Worm (Caenorhabditis elegans) whole organism, mixed stage, embryonic: ENCODE results near the gene F36H5.4.

ENCODE experiments used
- M03D4.4 ChIP-seq: sonication (generic microtip); optimal IDR thresholded peaks from 2 replicates; lab custom pipeline; 2017; ENCODE audit warnings: mild to moderate bottlenecking, missing genetic modification characterization, missing compliant biosample characterization
- blmp-1 ChIP-seq: fragments of 150-350 bp; optimal IDR thresholded peaks from 2 replicates; lab custom pipeline; 2014; ENCODE audit warnings: missing biosample characterization, missing genetic modification characterization
- ceh-39 ChIP-seq: fragments of 150-350 bp; optimal IDR thresholded peaks from 2 replicates; lab custom pipeline; 2014; ENCODE audit warnings: missing biosample characterization, missing genetic modification characterization
- ceh-43 ChIP-seq: fragments of 200-800 bp; sonication (Bioruptor generic); optimal IDR thresholded peaks from 2 replicates; lab custom pipeline; 2018; ENCODE audit warnings: mild to moderate bottlenecking, missing genetic modification characterization, moderate library complexity, missing compliant biosample characterization
- ces-1 ChIP-seq: fragments of 150-350 bp; optimal IDR thresholded peaks from 2 replicates; lab custom pipeline; 2014; ENCODE audit warnings: missing biosample characterization, missing genetic modification reagents, missing genetic modification characterization
- cnd-1 ChIP-seq: fragments of 200-800 bp; sonication (Bioruptor generic); optimal IDR thresholded peaks from 2 replicates; lab custom pipeline; 2018; ENCODE audit warnings: mild to moderate bottlenecking, missing genetic modification characterization, missing compliant biosample characterization
- elt-1 ChIP-seq: sonication (generic microtip); optimal IDR thresholded peaks from 2 replicates; lab custom pipeline; 2017; ENCODE audit warnings: missing genetic modification characterization, mild to moderate bottlenecking, missing compliant biosample characterization, antibody characterized with exemption, moderate library complexity, borderline replicate concordance; ENCODE audit not compliant: insufficient read depth
- elt-3 ChIP-seq: fragments of 150-350 bp; optimal IDR thresholded peaks from 2 replicates; lab custom pipeline; 2014; ENCODE audit warnings: missing biosample characterization, missing genetic modification characterization
- flh-1 ChIP-seq: fragments of 200-800 bp; sonication (Bioruptor generic); optimal IDR thresholded peaks from 2 replicates; lab custom pipeline; 2018; ENCODE audit warnings: mild to moderate bottlenecking, missing genetic modification characterization, moderate library complexity, missing compliant biosample characterization
- ham-2 ChIP-seq: fragments of 200-800 bp; sonication (Bioruptor generic); optimal IDR thresholded peaks from 2 replicates; lab custom pipeline; 2018; ENCODE audit warnings: mild to moderate bottlenecking, missing genetic modification characterization, missing compliant biosample characterization
- hlh-1 ChIP-seq: fragments of 150-350 bp; optimal IDR thresholded peaks from 2 replicates; lab custom pipeline; 2014; ENCODE audit warnings: missing biosample characterization, missing genetic modification reagents, missing genetic modification characterization
- lin-13 ChIP-seq: fragments of 150-350 bp; optimal IDR thresholded peaks from 2 replicates; lab custom pipeline; 2014; ENCODE audit warnings: missing biosample characterization, missing genetic modification characterization
- lin-32 ChIP-seq: fragments of 200-800 bp; sonication (Bioruptor generic); optimal IDR thresholded peaks from 2 replicates; lab custom pipeline; 2018; ENCODE audit warnings: mild to moderate bottlenecking, missing genetic modification characterization, missing compliant biosample characterization
- lsy-2 ChIP-seq: fragments of 150-350 bp; optimal IDR thresholded peaks from 2 replicates; lab custom pipeline; 2014; ENCODE audit warnings: missing biosample characterization, missing genetic modification characterization
- mab-5 ChIP-seq: fragments of 150-350 bp; optimal IDR thresholded peaks from 2 replicates; lab custom pipeline; 2014; ENCODE audit warnings: missing biosample characterization, missing genetic modification characterization
- mep-1 ChIP-seq: fragments of 150-350 bp; optimal IDR thresholded peaks from 2 replicates; lab custom pipeline; 2017; ENCODE audit warnings: missing biosample characterization, missing genetic modification reagents, missing genetic modification characterization, inconsistent platforms
- mls-2 ChIP-seq: sonication (generic microtip); optimal IDR thresholded peaks from 2 replicates; lab custom pipeline; 2016; ENCODE audit warnings: mild to moderate bottlenecking, missing genetic modification characterization, moderate library complexity, missing compliant biosample characterization
- nhr-12 ChIP-seq: fragments of 150-350 bp; optimal IDR thresholded peaks from 2 replicates; lab custom pipeline; 2014; ENCODE audit warnings: missing biosample characterization, missing genetic modification characterization
- nhr-2 ChIP-seq: fragments of 150-350 bp; optimal IDR thresholded peaks from 2 replicates; lab custom pipeline; 2014; ENCODE audit warnings: missing biosample characterization, missing genetic modification characterization
- nhr-237 ChIP-seq: fragments of 150-350 bp; optimal IDR thresholded peaks from 2 replicates; lab custom pipeline; 2014; ENCODE audit warnings: missing biosample characterization, missing genetic modification characterization
- nhr-76 ChIP-seq: sonication (generic microtip); optimal IDR thresholded peaks from 2 replicates; lab custom pipeline; 2017; ENCODE audit warnings: missing biosample characterization, missing genetic modification characterization
- sem-2 ChIP-seq: fragments of 200-800 bp; sonication (Bioruptor generic); optimal IDR thresholded peaks from 2 replicates; lab custom pipeline; 2018; ENCODE audit warnings: mild to moderate bottlenecking, missing genetic modification characterization, missing compliant biosample characterization
- snpc-4 ChIP-seq: fragments of 150-350 bp; optimal IDR thresholded peaks from 2 replicates; lab custom pipeline; 2014; ENCODE audit warnings: missing biosample characterization, missing genetic modification characterization
- sptf-1 ChIP-seq: sonication (generic microtip); optimal IDR thresholded peaks from 2 replicates; lab custom pipeline; 2017; ENCODE audit warnings: mild to moderate bottlenecking, missing genetic modification characterization, moderate library complexity, missing compliant biosample characterization
- tbx-8 ChIP-seq: fragments of 200-800 bp; sonication (Bioruptor generic); optimal IDR thresholded peaks from 2 replicates; lab custom pipeline; 2018; ENCODE audit warnings: mild to moderate bottlenecking, missing genetic modification characterization, moderate library complexity, missing compliant biosample characterization
- unc-120 ChIP-seq: sonication (generic microtip); optimal IDR thresholded peaks from 2 replicates; lab custom pipeline; 2017; ENCODE audit warnings: missing genetic modification characterization, missing compliant biosample characterization; ENCODE audit not compliant: poor library complexity, severe bottlenecking
- unc-39 ChIP-seq: fragments of 150-350 bp; optimal IDR thresholded peaks from 2 replicates; lab custom pipeline; 2014; ENCODE audit warnings: missing biosample characterization, missing genetic modification characterization
- unc-62 ChIP-seq: fragments of 150-350 bp; optimal IDR thresholded peaks from 2 replicates; lab custom pipeline; 2014; ENCODE audit warnings: missing biosample characterization, missing genetic modification reagents, missing genetic modification characterization
- zip-8 ChIP-seq: fragments of 150-350 bp; optimal IDR thresholded peaks from 2 replicates; lab custom pipeline; 2014; ENCODE audit warnings: missing biosample characterization, missing genetic modification characterization
- ztf-11 ChIP-seq: fragments of 150-350 bp; optimal IDR thresholded peaks from 2 replicates; lab custom pipeline; 2014; ENCODE audit warnings: missing biosample characterization, missing genetic modification characterization

The F36H5.4 gene

DNA sequence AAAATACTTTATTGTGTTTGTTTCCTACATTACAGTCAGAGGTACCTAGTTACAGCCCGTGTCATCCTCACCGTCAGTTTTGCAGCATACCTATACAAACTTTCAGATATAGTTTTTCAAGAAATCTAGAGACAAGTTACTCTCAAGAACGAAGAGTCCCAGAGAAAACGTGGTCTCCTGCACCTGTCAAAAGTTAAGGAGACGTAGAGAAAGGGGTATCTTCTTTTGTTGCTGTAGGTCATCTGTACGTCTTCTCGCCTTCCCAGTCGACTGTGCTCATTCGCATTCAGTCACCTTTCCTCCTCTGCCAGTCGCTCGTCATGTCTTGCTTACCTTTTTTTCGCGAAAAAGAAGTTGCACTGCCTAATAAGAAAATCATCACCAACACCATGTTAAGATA is at the start of gene F36H5.4:
TSS of gene F36H5.4 (plus strand) at position 301 of the 400 bp plus-strand sequence.
- TF ChIP-seq lsy-2 (no peak), tbx-8 (GFP tag; lab: Kevin White, UChicago) (no peak), nhr-2 (no peak), unc-120 (tag; lab: Kevin White, UChicago) (no peak), nhr-12 (tag; lab: Kevin White, UChicago) (no peak), ceh-43 (GFP tag; lab: Kevin White, UChicago) (no peak), blmp-1 (tag; lab: Kevin White, UChicago) (no peak), ces-1 (GFP tag; lab: Kevin White, UChicago) (no peak), snpc-4 (no peak), ham-2 (GFP tag; lab: Kevin White, UChicago) (no peak), unc-39 (tag; lab: Kevin White, UChicago) (no peak), zip-8 (no peak), lin-32 (no peak), flh-1 (no peak), nhr-237 (tag; lab: Kevin White, UChicago) (no peak), hlh-1 (tag; lab: Kevin White, UChicago) (no peak), mls-2 (tag; lab: Kevin White, UChicago) (no peak), M03D4.4 (tag; lab: Kevin White, UChicago) (no peak)

- TF ChIP-seq sem-2 (GFP tag; lab: Kevin White, UChicago) = no peak
- TF ChIP-seq sptf-1 (tag; lab: Kevin White, UChicago) = no peak
- TF ChIP-seq tbx-8 (GFP tag; lab: Kevin White, UChicago) = no peak
- TF ChIP-seq ztf-11 (tag; lab: Kevin White, UChicago) = no peak
- no peak for TF ChIP-seq unc-39 (tag; lab: Kevin White, UChicago)
- TF ChIP-seq snpc-4 = no peak
- TF ChIP-seq nhr-12 (tag; lab: Kevin White, UChicago) = no peak
- TF ChIP-seq nhr-76 (tag; lab: Kevin White, UChicago) = no peak
- no peak for TF ChIP-seq elt-3
- no peak for TF ChIP-seq flh-1
- TF ChIP-seq lin-32 = no peak
- no peak for TF ChIP-seq mep-1
- no peak for TF ChIP-seq zip-8
- no peak for TF ChIP-seq nhr-237 (tag; lab: Kevin White, UChicago)
- no peak for TF ChIP-seq lsy-2
- TF ChIP-seq unc-62 (GFP tag; lab: Kevin White, UChicago) = no peak
- TF ChIP-seq nhr-2 = no peak
- no peak for TF ChIP-seq elt-1 (tag; lab: Kevin White, UChicago)
These were observed 48.7 kb upstream of the F36H5.4 start, which contains the start of gene btb-7 for ce11 chrII:1712938-1713337. Gene btb-7 (plus strand): TSS chrII:1713238.

DNA sequence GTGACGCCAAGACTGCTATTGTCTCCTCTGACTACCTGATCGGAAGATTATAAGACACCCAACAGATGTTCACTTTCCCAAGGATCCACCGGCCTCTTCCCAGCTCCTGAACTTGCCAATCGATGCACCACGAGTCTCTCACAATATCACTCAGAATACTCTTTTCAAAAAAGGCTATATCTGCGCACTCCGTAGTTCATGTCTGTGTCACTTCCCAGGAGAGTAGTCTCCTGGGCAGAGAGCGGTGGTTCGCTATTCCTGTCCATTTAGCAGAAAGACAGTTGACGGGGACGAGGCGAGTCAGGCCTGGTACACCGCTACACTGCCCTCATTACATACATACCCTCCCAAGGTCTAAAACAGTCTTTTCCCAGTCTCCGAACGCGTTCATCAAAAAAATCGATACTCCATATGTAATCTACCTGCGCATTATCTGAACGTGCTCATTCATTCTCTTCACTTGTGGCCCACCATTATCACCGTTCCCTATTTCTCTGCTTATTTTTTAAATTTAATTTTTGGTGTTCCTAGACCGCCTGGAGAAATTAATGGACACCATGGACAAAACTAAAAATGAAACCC is 46.8 kb upstream of the F36H5.4 start, which contains the start of gene btb-6:
TSS of gene btb-6 (plus strand) at position 532 of the 582 bp plus-strand sequence.
- TF ChIP-seq ceh-39 (tag; lab: Kevin White, UChicago) (peak; percentile 9), lin-13 (no peak), mls-2 (tag; lab: Kevin White, UChicago) (no peak), blmp-1 (tag; lab: Kevin White, UChicago) (no peak), nhr-2 (peak; percentile 69), mab-5 (tag; lab: Kevin White, UChicago) (no peak), cnd-1 (peak; percentile 4)
- TF ChIP-seq, all 35 proteins: peak for 3

DNA sequence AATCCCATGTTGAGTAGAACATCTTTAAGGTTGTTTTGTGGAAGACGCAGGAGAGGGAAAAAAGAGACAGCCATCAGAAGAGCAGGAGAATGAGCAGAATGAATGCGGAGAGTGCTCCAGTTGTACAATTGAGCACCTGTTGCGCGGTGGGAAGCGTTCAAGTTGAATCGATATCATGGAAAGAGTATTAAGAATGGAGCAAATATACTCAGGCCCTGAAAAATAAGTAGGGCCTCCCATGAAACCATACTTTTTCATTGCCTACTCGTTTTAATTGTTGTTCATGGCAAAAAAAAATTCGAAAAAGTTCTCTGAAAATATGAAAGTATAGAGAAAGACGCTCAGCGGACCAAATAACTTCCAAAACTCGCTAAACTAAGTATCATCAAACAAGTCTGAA is 42.5 kb upstream of the F36H5.4 start, which contains the start of gene fbxb-48:
TSS of gene fbxb-48 (minus strand) at position 101 of the 400 bp plus-strand sequence.
- TF ChIP-seq hlh-1 (tag; lab: Kevin White, UChicago) (peak; percentile 50), nhr-76 (tag; lab: Kevin White, UChicago) (no peak), blmp-1 (tag; lab: Kevin White, UChicago) (no peak), zip-8 (no peak)

- no peak for TF ChIP-seq unc-62 (GFP tag; lab: Kevin White, UChicago)
These were observed 39.3 kb upstream of the F36H5.4 start, which contains the start of the genes fbxb-5 and btb-8 for ce11 chrII:1722394-1722793. Gene fbxb-5 (minus strand): TSS chrII:1722494. Gene btb-8 (plus strand): TSS chrII:1722770.
